Fruit fly (Drosophila melanogaster) whole organism, wandering third instar larva: Measurements from ENCODE around the gene CG12645.
A peak's percentile ranks its signal among the peaks of the same experiment; 100 is the strongest.

ENCODE experiments used
- Abd-B ChIP-seq: fragments of >200 bp; optimal IDR thresholded peaks from 2 replicates; lab custom pipeline; 2017; ENCODE audit warnings: missing biosample characterization, missing genetic modification characterization
- CG32264 ChIP-seq: fragments of 200-800 bp; sonication (Bioruptor generic); optimal IDR thresholded peaks from 2 replicates; lab custom pipeline; 2016; ENCODE audit warnings: missing biosample characterization, missing genetic modification characterization
- CG9705 ChIP-seq: fragments of 200-800 bp; sonication (Bioruptor generic); optimal IDR thresholded peaks from 2 replicates; lab custom pipeline; 2018; ENCODE audit warnings: missing biosample characterization, mild to moderate bottlenecking, missing genetic modification characterization
- CrebA ChIP-seq: fragments of 200-800 bp; sonication (Bioruptor generic); optimal IDR thresholded peaks from 2 replicates; lab custom pipeline; 2016; ENCODE audit warnings: missing biosample characterization, mild to moderate bottlenecking, missing genetic modification characterization, borderline replicate concordance
- Dfd ChIP-seq: fragments of >200 bp; optimal IDR thresholded peaks from 2 replicates; lab custom pipeline; 2017; ENCODE audit warnings: missing biosample characterization, missing genetic modification characterization
- Dif ChIP-seq: fragments of 200-275, 200-300 bp; sonication (Bioruptor generic); optimal IDR thresholded peaks from 2 replicates; lab custom pipeline; 2018; ENCODE audit warnings: missing biosample characterization, missing genetic modification characterization; ENCODE audit not compliant: partially characterized antibody
- HLH106 ChIP-seq: fragments of 200-800 bp; optimal IDR thresholded peaks from 3 replicates; lab custom pipeline; 2019; ENCODE audit warnings: missing biosample characterization, mild to moderate bottlenecking, missing genetic modification characterization, moderate library complexity
- Hnf4 ChIP-seq: fragments of 200-800 bp; sonication (Bioruptor generic); optimal IDR thresholded peaks from 2 replicates; lab custom pipeline; 2016; ENCODE audit warnings: missing biosample characterization, mild to moderate bottlenecking, missing genetic modification characterization
- Hr78 ChIP-seq: fragments of >200 bp; optimal IDR thresholded peaks from 2 replicates; lab custom pipeline; 2017; ENCODE audit warnings: missing biosample characterization, missing genetic modification characterization
- Hr83 ChIP-seq: fragments of 200-300 bp; sonication (Bioruptor generic); optimal IDR thresholded peaks from 2 replicates; lab custom pipeline; 2016; ENCODE audit warnings: missing biosample characterization, mild to moderate bottlenecking, missing genetic modification characterization, moderate library complexity; ENCODE audit not compliant: poor library complexity, severe bottlenecking
- Jra ChIP-seq: sonication (Bioruptor generic); optimal IDR thresholded peaks from 2 replicates; lab custom pipeline; 2016; ENCODE audit warnings: missing biosample characterization, missing genetic modification characterization
- Mio ChIP-seq: sonication (Bioruptor generic); optimal IDR thresholded peaks from 2 replicates; lab custom pipeline; 2016; ENCODE audit warnings: missing biosample characterization, missing genetic modification characterization
- Myc ChIP-seq: fragments of >200 bp; optimal IDR thresholded peaks from 2 replicates; lab custom pipeline; 2017
- N ChIP-seq: fragments of >200 bp; optimal IDR thresholded peaks from 2 replicates; lab custom pipeline; 2018; ENCODE audit warnings: missing biosample characterization, missing external identifiers, missing genetic modification characterization
- OdsH ChIP-seq: fragments of 200-800 bp; sonication (Bioruptor generic); optimal IDR thresholded peaks from 2 replicates; lab custom pipeline; 2016; ENCODE audit warnings: missing biosample characterization, mild to moderate bottlenecking, missing genetic modification characterization
- Rel ChIP-seq, 2 experiments: fragments of 200-800 bp; sonication (Bioruptor generic) in 1 of 2; optimal IDR thresholded peaks; 2 replicates in 1 of 2; 3 replicates in 1 of 2; lab custom pipeline; 2016 to 2019; ENCODE audit warnings: mild to moderate bottlenecking in 2 of 2, missing biosample characterization in 2 of 2, missing genetic modification characterization in 2 of 2, moderate library complexity in 1 of 2
- Sp1 ChIP-seq: fragments of 200-800 bp; sonication (Bioruptor generic); optimal IDR thresholded peaks from 3 replicates; lab custom pipeline; 2019; ENCODE audit warnings: missing biosample characterization, mild to moderate bottlenecking, missing genetic modification characterization, moderate library complexity
- br ChIP-seq: fragments of 200-800 bp; sonication (Bioruptor generic); optimal IDR thresholded peaks from 2 replicates; lab custom pipeline; 2016; ENCODE audit warnings: missing biosample characterization, missing genetic modification characterization
- brk ChIP-seq: fragments of 200-800 bp; sonication (Bioruptor generic); optimal IDR thresholded peaks from 2 replicates; lab custom pipeline; 2016; ENCODE audit warnings: missing biosample characterization, mild to moderate bottlenecking, missing genetic modification characterization
- dmrt93B ChIP-seq: fragments of 200-800 bp; sonication (Bioruptor generic); optimal IDR thresholded peaks from 2 replicates; lab custom pipeline; 2018; ENCODE audit warnings: missing biosample characterization, mild to moderate bottlenecking, missing genetic modification characterization
- dsf ChIP-seq: sonication (Bioruptor generic); optimal IDR thresholded peaks from 2 replicates; lab custom pipeline; 2016; ENCODE audit warnings: missing biosample characterization, missing genetic modification characterization, borderline replicate concordance
- ey ChIP-seq: fragments of 200-800 bp; sonication (Bioruptor generic); optimal IDR thresholded peaks from 2 replicates; lab custom pipeline; 2016; ENCODE audit warnings: missing biosample characterization, missing genetic modification characterization
- foxo ChIP-seq, 2 experiments: fragments of 200-800 bp; sonication (Bioruptor generic); optimal IDR thresholded peaks; 2 replicates in 1 of 2; 3 replicates in 1 of 2; lab custom pipeline; 2016 to 2017; ENCODE audit warnings: missing biosample characterization in 2 of 2, missing genetic modification characterization in 2 of 2
- fru ChIP-seq: fragments of 200-800 bp; sonication (Bioruptor generic); optimal IDR thresholded peaks from 3 replicates; lab custom pipeline; 2016; ENCODE audit warnings: missing biosample characterization, mild to moderate bottlenecking, missing genetic modification characterization
- h ChIP-seq: fragments of 200-800 bp; sonication (Bioruptor generic); optimal IDR thresholded peaks from 3 replicates; lab custom pipeline; 2016; ENCODE audit warnings: missing biosample characterization, mild to moderate bottlenecking, missing genetic modification characterization
- jim ChIP-seq: fragments of 175-275, 200-325 bp; sonication (Bioruptor generic); optimal IDR thresholded peaks from 2 replicates; lab custom pipeline; 2016; ENCODE audit warnings: missing biosample characterization, mild to moderate bottlenecking, missing genetic modification characterization
- lola ChIP-seq: fragments of >200 bp; optimal IDR thresholded peaks from 2 replicates; lab custom pipeline; 2017; ENCODE audit warnings: missing biosample characterization, missing genetic modification characterization
- pan ChIP-seq: fragments of >200 bp; optimal IDR thresholded peaks from 2 replicates; lab custom pipeline; 2017
- psq ChIP-seq: fragments of 200-800 bp; sonication (Bioruptor generic); optimal IDR thresholded peaks from 3 replicates; lab custom pipeline; 2017; ENCODE audit warnings: missing biosample characterization, mild to moderate bottlenecking, missing genetic modification characterization, moderate library complexity
- rgr ChIP-seq: fragments of 200-800 bp; sonication (Bioruptor generic); optimal IDR thresholded peaks from 3 replicates; lab custom pipeline; 2016; ENCODE audit warnings: missing biosample characterization, mild to moderate bottlenecking, missing genetic modification characterization
- sage ChIP-seq: fragments of 200-800 bp; sonication (Bioruptor generic); optimal IDR thresholded peaks from 2 replicates; lab custom pipeline; 2016; ENCODE audit warnings: missing biosample characterization, mild to moderate bottlenecking, missing genetic modification characterization
- tai ChIP-seq: sonication (Bioruptor generic); optimal IDR thresholded peaks from 2 replicates; lab custom pipeline; 2016; ENCODE audit warnings: missing biosample characterization, missing genetic modification characterization
- usp ChIP-seq: fragments of >200 bp; optimal IDR thresholded peaks from 2 replicates; lab custom pipeline; 2017; ENCODE audit warnings: missing biosample characterization, missing genetic modification characterization
- woc ChIP-seq: sonication (Bioruptor generic); optimal IDR thresholded peaks from 2 replicates; lab custom pipeline; 2016; ENCODE audit warnings: missing biosample characterization, mild to moderate bottlenecking, missing genetic modification characterization

Gene CG12645

dm6 chrX:10113910-10114790 lies 39.3 kb upstream of the CG12645 start:
- TF ChIP-seq HLH106 (peak; percentile 81), Dif (GFP tag; lab: Kevin White, UChicago) (no peak), N (GFP tag; lab: Kevin White, UChicago) (no peak), br (GFP tag; lab: Kevin White, UChicago) (peak; percentile 76), OdsH (GFP tag; lab: Kevin White, UChicago) (peak; percentile 75), fru (GFP tag; lab: Kevin White, UChicago) (peak; percentile 86), foxo (GFP tag; optimal IDR thresholded peaks at IDR 0.05; lab: Kevin White, UChicago) (peak in 1 of 2 experiments; percentile 82), Mio (GFP tag; lab: Kevin White, UChicago) (no peak), Myc (lab: Kevin White, UChicago) (no peak), Sp1 (GFP tag; lab: Kevin White, UChicago) (peak; percentile 78), rgr (GFP tag; lab: Kevin White, UChicago) (peak; percentile 72), woc (GFP tag; lab: Kevin White, UChicago) (peak; percentile 74), h (GFP tag; lab: Kevin White, UChicago) (peak; percentile 83), Dfd (GFP tag; lab: Kevin White, UChicago) (peak; percentile 54), ey (peak; percentile 77), brk (no peak), CrebA (GFP tag; lab: Kevin White, UChicago) (no peak), Jra (GFP tag; lab: Kevin White, UChicago) (peak; percentile 24), psq (peak; percentile 48), dmrt93B (GFP tag; lab: Kevin White, UChicago) (peak; percentile 64), Rel (GFP tag; optimal IDR thresholded peaks at IDR 0.05; lab: Kevin White, UChicago) (no peak), Rel (tag; optimal IDR thresholded peaks at IDR 0.05; lab: Kevin White, UChicago) (no peak), Hnf4 (GFP tag; lab: Kevin White, UChicago) (peak; percentile 50), sage (GFP tag; lab: Kevin White, UChicago) (peak; percentile 39), CG32264 (GFP tag; lab: Kevin White, UChicago) (peak; percentile 57)

dm6 chrX:10115582-10116207 lies 37.7 kb upstream of the CG12645 start:
- peak; percentile 57 for TF ChIP-seq psq
- TF ChIP-seq fru (GFP tag; lab: Kevin White, UChicago): peak; percentile 28
- no peak for TF ChIP-seq jim (GFP tag; lab: Kevin White, UChicago)

- TF ChIP-seq CG32264 (GFP tag; lab: Kevin White, UChicago): no peak
- peak; percentile 35 for TF ChIP-seq woc (GFP tag; lab: Kevin White, UChicago)
- TF ChIP-seq tai (GFP tag; lab: Kevin White, UChicago): no peak
- TF ChIP-seq psq: peak; percentile 28
These were observed 35.1 kb upstream of the CG12645 start for dm6 chrX:10118333-10118732.

dm6 chrX:10125629-10126028 lies 27.8 kb upstream of the CG12645 start:
- TF ChIP-seq jim (GFP tag; lab: Kevin White, UChicago) (no peak), dmrt93B (GFP tag; lab: Kevin White, UChicago) (no peak), Hr78 (GFP tag; lab: Kevin White, UChicago) (no peak), Dfd (GFP tag; lab: Kevin White, UChicago) (no peak), usp (GFP tag; lab: Kevin White, UChicago) (no peak), lola (no peak), OdsH (GFP tag; lab: Kevin White, UChicago) (no peak), br (GFP tag; lab: Kevin White, UChicago) (no peak), Abd-B (GFP tag; lab: Kevin White, UChicago) (no peak), woc (GFP tag; lab: Kevin White, UChicago) (no peak), Rel (GFP tag; optimal IDR thresholded peaks at IDR 0.05; lab: Kevin White, UChicago) (no peak), Rel (tag; optimal IDR thresholded peaks at IDR 0.05; lab: Kevin White, UChicago) (no peak), HLH106 (no peak), psq (peak; percentile 3), tai (GFP tag; lab: Kevin White, UChicago) (no peak), ey (peak; percentile 27), N (GFP tag; lab: Kevin White, UChicago) (no peak), dsf (no peak), Jra (GFP tag; lab: Kevin White, UChicago) (no peak), rgr (GFP tag; lab: Kevin White, UChicago) (peak; percentile 25), CG32264 (GFP tag; lab: Kevin White, UChicago) (no peak), CG9705 (GFP tag; lab: Kevin White, UChicago) (no peak), foxo (GFP tag; optimal IDR thresholded peaks at IDR 0.05; lab: Kevin White, UChicago) (peak in 1 of 2 experiments; percentile 21), fru (GFP tag; lab: Kevin White, UChicago) (peak; percentile 21), CrebA (GFP tag; lab: Kevin White, UChicago) (no peak), Hr83 (no peak), h (GFP tag; lab: Kevin White, UChicago) (peak; percentile 34), brk (no peak), Hnf4 (GFP tag; lab: Kevin White, UChicago) (no peak), pan (lab: Kevin White, UChicago) (no peak), Mio (GFP tag; lab: Kevin White, UChicago) (no peak)
